Worm (Caenorhabditis elegans): ENCODE results near the gene ttr-10.

DNA sequence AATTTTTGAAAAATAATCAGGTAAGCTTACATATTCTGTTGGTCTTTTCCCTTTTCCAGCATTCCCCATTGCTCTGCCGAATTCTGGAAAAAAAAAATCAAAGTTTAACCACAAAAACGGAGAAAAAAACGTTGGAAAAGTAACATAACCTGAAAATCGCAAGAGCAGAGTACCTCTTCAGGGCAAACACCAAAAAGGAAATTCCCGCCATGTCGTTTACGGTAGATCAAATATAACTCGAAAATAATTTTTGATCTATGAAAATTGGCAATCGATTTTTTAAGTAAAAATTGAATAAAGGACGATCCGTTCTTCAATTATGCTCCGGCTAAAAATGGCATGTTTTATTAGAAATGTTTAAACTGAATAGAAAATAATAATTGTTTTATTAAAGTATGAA is 49.7 kb upstream of the ttr-10 start, which contains the start of gene C50E3.11:
- TF ChIP-seq dao-5 (tag; optimal IDR thresholded peaks at IDR 0.05) (no peak), him-1 (tag; optimal IDR thresholded peaks at IDR 0.05) (no peak)

Data from whole organism, L4/young adult.